Fruit fly (Drosophila melanogaster) S2 (cell line): ENCODE data around the gene Rab26.

Experiments
- CG8478 ChIP-seq: fragments of >200 bp; optimal IDR thresholded peaks from 2 replicates; lab custom pipeline; 2018
- CTCF ChIP-seq, 2 experiments: fragments of >200 bp; optimal IDR thresholded peaks; 2 replicates each; lab custom pipeline; 2018

The Rab26 gene

DNA sequence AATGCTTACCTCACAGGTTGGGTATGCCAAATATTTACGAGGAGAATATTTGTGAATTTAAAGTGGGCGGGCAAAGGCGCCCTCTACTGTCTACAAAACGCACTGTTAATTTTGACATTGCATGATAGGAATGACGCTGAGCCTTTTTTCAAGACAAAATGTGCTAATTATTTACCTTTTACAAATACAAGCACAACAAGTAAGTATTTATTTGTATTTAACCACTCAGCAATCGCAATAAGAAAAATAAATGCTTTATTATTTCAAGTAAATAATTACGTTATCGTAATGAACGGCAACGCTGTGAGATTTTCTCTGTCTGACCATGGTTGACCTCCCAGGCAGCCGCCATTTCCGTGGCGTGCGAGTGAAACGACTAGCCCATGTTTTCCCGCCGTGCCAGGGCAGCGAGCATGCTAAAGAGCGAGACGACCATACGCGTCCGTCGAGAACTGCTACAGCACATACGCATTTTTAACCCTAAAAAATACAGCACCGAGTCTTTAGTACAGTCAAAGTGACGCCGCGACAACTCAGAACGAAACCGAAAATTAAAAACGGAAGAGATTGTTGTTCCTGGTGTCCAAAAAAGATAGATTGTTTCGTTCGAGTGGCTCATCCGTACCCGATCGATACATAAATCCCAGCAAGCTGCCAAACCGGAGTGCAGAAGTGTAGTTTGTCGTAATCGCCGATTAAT is 32.8 kb upstream of the Rab26 start, which contains the start of the genes CG12974 and pzg:
Gene CG12974, minus strand, starts transcription at position 324 of the 700 bp plus-strand sequence.
Gene pzg, plus strand, starts transcription at position 461 of the 700 bp plus-strand sequence.
- TF ChIP-seq CG8478 (lab: Kevin White, UChicago), result no peak
- TF ChIP-seq CTCF (optimal IDR thresholded peaks at IDR 0.05; lab: Kevin White, UChicago), result peak; percentile 88 to 90

DNA sequence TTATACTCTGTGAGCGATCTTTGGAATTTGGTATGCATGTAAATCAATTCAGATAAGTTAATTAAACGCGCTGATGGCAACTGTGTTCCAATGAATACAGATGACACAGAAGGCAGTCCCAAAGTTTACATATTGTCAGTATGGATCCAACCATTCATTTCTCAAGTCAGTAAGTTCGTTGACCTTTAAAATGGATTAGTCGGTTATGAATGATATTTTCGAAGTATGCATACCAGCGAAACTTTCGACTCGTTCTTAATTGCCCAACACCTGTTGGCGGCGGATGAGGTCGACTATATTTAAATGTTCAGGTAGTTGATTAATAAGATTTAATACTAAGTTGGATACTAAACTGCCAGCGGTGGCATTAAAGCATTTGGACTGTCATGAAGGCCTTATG is 28.2 kb upstream of the Rab26 start:
- TF ChIP-seq CTCF (optimal IDR thresholded peaks at IDR 0.05; lab: Kevin White, UChicago) (no peak), CG8478 (lab: Kevin White, UChicago) (no peak)

DNA sequence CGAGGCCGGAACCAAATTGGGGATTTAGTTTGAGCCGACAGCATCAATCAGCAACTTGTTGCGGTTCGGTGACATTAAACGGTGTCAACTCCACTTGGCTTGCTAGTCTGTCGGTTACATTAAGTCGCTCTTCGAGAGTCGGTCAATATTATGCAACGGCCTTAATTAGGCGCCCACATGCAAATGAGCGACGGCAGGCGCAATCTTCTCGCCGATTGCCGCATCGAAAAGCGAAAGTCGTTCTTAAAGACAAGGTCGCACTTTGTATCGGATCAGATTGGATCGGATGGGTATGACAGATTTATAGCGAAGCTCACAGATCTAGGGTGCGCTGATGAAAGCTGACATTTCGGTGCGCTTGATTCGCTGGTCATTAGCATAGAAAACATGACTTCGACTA is 27.5 kb upstream of the Rab26 start:
- no peak for TF ChIP-seq CG8478 (lab: Kevin White, UChicago)
- no peak for TF ChIP-seq CTCF (optimal IDR thresholded peaks at IDR 0.05; lab: Kevin White, UChicago)

DNA sequence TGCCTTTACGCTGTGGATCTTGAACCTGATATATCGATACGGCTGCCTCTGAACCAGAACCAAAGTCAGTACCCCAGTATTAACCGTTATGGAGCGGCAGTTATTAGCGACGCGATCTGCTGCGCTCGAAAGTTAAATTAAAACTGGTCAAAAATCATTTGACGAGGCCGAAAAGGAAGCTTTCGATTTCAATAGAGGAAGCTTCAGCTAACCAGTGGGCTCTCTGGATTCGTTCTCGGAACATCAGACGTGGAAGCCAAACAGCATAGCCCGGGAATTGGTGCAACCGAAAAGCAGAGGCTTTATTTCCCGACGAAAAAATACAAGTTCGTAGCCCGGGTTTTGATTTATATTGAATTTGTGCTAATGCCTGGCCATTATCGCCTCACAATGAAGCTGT is 25.9 kb upstream of the Rab26 start, which contains the start of gene Cpr78Ca:
Gene Cpr78Ca, minus strand, starts transcription at position 101 of the 400 bp plus-strand sequence.
- TF ChIP-seq CTCF (optimal IDR thresholded peaks at IDR 0.05; lab: Kevin White, UChicago), result no peak
- no peak for TF ChIP-seq CG8478 (lab: Kevin White, UChicago)

DNA sequence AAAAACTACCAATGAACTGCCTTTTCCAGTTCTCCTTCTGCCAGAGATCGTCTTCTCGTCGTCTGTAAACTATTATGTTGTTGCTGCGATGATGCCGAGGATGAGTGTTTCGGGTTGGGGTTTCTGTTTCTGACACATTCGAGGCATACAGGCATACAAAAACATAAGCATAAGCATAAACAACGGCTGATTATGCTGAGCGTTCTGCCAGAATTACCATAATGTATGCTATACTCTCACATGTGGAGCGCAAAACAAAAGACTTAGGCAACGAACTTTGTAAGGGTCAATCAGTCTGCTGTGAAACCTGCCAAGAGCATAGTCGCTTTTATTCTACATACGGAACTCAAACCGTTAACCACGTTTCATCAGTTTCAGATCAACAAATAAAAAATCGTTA is 24.4 kb upstream of the Rab26 start, which contains the start of gene Cpr78Cb:
Gene Cpr78Cb, plus strand, starts transcription at position 291 of the 400 bp plus-strand sequence.
- TF ChIP-seq CG8478 (lab: Kevin White, UChicago) (no peak), CTCF (optimal IDR thresholded peaks at IDR 0.05; lab: Kevin White, UChicago) (no peak)

DNA sequence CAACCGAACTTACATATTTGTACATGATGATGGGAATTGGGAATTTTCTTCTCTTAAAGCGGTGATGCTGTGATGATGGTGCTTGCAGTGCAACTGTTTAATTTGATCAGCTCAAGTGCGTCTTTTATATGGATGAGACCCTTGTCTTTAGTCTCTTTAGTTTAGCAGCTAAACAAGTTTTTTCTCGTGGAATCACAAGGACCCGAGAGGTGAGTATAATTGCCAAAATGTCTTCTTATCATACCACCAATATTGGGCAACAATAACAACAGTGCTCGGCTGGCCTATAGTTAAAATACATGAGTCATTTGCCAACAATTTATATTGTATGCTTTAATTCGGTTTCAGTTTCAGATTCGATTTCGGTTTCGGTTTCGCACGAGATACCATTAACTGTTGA is 20.9 kb upstream of the Rab26 start, which contains the start of gene Edg78E:
Gene Edg78E, minus strand, starts transcription at position 101 of the 400 bp plus-strand sequence.
- no peak for TF ChIP-seq CG8478 (lab: Kevin White, UChicago)
- no peak for TF ChIP-seq CTCF (optimal IDR thresholded peaks at IDR 0.05; lab: Kevin White, UChicago)

DNA sequence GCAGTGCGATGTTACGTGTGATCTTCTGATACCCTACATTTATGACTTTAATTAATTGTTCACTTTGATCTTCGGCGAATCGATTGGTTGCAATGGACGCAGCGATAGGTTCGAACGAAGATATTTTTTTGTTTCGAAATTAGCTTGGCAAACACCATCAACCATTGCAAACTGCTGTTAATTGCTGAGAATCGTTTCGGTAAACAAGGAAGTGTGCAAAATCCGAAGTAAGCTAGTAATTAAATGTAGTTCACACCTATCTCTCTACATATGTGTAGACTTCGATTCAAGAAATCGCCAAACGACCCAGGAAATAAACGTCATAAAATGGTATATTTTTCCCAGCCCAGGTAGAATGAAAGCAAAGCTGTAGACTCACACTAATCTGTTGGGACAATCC is 20.2 kb upstream of the Rab26 start, which contains the start of gene CG43702:
Gene CG43702, plus strand, starts transcription at position 301 of the 400 bp plus-strand sequence.
- TF ChIP-seq CG8478 (lab: Kevin White, UChicago) (no peak), CTCF (optimal IDR thresholded peaks at IDR 0.05; lab: Kevin White, UChicago) (no peak)

DNA sequence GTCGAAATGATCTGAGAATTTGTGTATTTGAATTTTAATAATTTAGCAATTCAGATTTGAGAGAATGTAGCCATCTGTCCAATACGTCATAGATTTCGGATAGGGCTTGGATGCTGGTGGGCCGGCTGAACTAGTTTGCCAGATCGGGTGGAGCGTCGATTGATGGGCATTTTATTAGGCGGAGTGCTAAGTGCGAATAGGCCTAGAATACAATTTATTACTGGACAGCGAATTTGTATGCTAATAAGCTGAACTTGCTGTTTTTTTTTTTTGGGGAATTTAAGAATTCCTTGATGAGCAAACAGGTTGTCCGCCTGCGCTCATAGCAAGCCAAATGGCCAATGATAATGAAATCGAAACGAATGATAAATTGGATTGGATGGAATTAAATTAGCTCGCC is 19.4 kb upstream of the Rab26 start:
- TF ChIP-seq CG8478 (lab: Kevin White, UChicago) (no peak), CTCF (optimal IDR thresholded peaks at IDR 0.05; lab: Kevin White, UChicago) (no peak)

DNA sequence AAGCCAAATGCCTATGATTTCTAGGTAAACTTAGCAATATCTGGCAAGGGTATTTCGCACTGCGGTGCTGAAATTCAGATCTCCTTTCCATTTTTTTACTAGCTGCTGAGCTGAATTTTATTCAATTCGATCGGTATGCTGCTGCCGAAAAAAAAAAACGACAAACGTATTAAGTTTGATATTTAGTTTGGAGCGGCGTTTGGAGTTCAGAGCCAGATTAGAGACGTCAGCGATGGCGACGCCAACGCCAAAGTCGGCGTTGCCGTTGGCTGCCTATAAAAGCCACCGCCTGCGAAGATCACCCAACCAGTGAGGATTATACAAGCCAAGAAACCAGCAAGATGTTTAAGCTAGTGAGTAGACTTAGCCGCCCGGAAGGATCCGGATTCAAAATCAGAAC is 18.3 kb upstream of the Rab26 start, which contains the start of gene Cpr78Cc:
Gene Cpr78Cc, plus strand, starts transcription at position 301 of the 400 bp plus-strand sequence.
- TF ChIP-seq CTCF (optimal IDR thresholded peaks at IDR 0.05; lab: Kevin White, UChicago), result no peak
- TF ChIP-seq CG8478 (lab: Kevin White, UChicago), result no peak

DNA sequence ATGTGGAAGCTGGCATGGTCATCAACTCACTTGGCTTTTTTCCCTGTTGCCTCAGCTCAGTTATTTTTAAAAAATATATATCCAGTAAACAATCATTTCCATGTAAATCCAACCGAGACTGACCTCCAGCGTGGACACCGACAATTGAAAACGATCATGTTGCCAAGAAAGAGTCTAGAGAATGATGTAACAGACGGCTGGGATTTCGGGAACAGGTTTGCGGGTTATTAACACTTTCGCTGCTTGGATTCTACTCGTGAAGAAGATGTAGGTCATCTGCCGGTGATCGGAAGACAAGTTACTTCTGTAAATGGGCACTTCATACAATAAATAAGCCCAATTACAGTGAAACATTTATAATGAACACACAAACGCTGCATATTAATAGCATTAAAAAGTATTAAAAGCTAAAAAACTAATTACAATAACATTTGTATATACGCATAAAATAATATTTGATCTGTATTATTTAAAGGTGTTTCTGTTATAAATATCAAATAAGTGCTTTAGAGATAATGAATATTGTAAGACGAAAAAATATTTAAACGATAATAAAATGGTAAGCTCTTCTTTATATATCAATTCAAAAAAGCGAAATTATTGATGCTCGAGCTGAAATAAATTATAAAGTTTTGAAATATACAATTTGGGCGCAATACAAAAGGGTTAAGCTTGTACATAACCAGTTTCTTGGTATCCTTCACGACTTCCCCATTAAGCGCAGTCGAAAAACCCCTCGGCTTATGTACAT is 16.7 kb upstream of the Rab26 start:
- TF ChIP-seq CG8478 (lab: Kevin White, UChicago), result no peak
- TF ChIP-seq CTCF (optimal IDR thresholded peaks at IDR 0.05; lab: Kevin White, UChicago), result no peak

DNA sequence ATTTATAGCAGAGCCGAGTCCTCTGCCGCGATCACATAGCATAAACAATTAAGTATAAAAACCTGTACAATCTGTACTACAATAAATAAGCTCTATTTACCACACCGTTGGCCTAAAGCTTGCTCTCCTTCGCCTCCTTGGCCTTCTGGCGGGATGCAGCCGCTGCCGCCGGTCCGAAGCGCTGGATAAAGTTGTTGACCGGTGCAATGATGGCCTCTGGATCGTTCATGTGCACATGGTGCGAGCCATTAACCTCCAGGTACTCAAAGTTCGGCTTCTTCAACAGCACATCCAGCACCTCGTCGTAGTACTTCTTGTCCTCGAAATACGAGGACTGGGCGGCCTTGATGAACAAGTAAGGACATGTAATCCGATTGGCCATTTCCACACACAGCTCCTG is 16.1 kb upstream of the Rab26 start:
- TF ChIP-seq CTCF (optimal IDR thresholded peaks at IDR 0.05; lab: Kevin White, UChicago) (no peak), CG8478 (lab: Kevin White, UChicago) (no peak)

DNA sequence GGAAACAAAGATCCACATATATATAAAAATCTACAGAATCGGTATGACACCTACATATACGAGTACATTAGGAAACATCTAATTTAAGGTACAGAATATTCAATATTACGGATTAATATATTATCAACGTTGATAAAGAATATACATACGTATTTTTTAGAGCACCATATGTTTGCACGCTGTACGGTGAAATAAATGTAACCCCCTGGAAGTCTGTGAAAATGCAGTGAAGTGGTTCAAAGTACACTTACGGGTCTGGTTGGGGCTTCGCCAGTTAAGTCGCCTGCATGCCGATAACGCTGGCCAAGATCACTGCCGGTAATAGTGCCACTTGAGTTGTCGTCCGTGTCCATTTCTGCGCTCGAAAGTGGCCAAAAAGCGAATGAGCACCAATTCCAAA is 14.9 kb upstream of the Rab26 start:
- no peak for TF ChIP-seq CG8478 (lab: Kevin White, UChicago)
- no peak for TF ChIP-seq CTCF (optimal IDR thresholded peaks at IDR 0.05; lab: Kevin White, UChicago)

DNA sequence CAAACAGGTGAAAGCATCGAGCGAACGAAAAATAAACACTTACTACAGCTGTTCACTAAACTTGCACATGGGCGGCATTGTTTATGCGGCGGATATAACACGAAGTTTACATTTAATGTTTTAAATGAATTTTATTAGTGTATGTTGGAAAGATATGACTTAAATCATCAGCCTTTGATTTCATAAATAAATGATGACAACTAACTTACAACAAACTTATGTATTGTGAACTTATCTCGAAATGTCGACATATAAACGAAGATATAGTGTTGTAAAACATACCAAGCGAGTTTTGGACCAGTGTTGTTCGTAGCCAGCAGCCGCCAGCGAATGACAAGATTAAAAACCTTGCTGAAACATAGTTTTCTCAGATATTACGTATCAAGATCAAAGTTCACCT is 14.2 kb upstream of the Rab26 start, which contains the start of the genes CG11309 and CG7632:
Gene CG11309, minus strand, starts transcription at position 259 of the 400 bp plus-strand sequence.
Gene CG7632, plus strand, starts transcription at position 298 of the 400 bp plus-strand sequence.
- TF ChIP-seq CG8478 (lab: Kevin White, UChicago) (no peak), CTCF (optimal IDR thresholded peaks at IDR 0.05; lab: Kevin White, UChicago) (no peak)

DNA sequence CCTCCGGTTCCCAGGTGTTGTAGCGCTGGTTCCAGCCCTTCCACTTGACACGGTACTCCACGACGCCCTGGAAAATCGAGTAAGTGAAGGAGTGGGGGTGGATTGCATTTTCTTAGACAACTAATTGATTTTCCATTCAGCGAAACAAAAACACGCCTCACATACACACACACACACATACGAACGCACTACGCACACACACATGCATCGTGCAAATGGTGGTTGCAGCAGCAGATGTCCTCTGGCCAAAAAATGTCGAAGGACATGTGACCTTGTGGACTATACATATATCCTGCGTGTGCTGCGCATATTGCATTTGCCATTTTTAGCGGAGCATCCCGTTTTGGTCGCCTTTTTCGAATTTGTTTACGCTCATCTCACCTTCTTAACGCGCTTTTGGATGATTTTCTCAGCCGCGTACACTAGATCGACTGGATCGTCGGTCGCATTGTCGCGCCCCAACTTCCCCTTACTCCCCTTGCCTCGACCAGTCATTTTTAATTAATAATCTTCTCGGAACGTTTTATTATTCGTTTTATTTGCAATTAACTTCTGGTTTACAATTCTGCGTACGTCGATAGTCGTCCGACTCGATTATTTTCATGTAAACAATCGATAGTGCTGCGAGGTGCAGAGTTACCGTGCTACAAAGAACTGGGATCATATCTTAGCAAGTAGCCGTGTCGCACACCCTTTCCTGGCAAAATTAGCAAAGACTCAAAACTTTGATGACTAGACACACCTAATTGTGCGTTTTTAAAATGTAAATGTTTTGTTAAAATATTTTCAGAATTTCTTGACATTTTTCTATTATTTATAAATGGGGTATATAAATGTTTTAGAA is 936 bp upstream of the Rab26 start, which contains the start of gene Pc:
Gene Pc, minus strand, starts transcription at position 605 of the 844 bp plus-strand sequence.
- TF ChIP-seq CTCF (optimal IDR thresholded peaks at IDR 0.05; lab: Kevin White, UChicago) (peak; percentile 60 to 75), CG8478 (lab: Kevin White, UChicago) (no peak)
